Worm (Caenorhabditis elegans) whole organism, late embryonic: Measurements from ENCODE around the gene mdt-6.

ENCODE experiments used
- F13H6.1 ChIP-seq: sonication (generic microtip); optimal IDR thresholded peaks from 2 replicates; lab custom pipeline; 2016; ENCODE audit warnings: missing genetic modification characterization, missing compliant biosample characterization
- ahr-1 ChIP-seq: sonication (generic microtip); optimal IDR thresholded peaks from 2 replicates; lab custom pipeline; 2016; ENCODE audit warnings: missing genetic modification characterization, missing compliant biosample characterization
- ceh-14 ChIP-seq: sonication (generic microtip); optimal IDR thresholded peaks from 2 replicates; lab custom pipeline; 2016; ENCODE audit warnings: missing genotype, missing genetic modification characterization, missing compliant biosample characterization
- elt-4 ChIP-seq: sonication (generic microtip); optimal IDR thresholded peaks from 2 replicates; lab custom pipeline; 2016; ENCODE audit warnings: missing genetic modification characterization, missing compliant biosample characterization
- nhr-11 ChIP-seq: fragments of 150-350 bp; optimal IDR thresholded peaks from 2 replicates; lab custom pipeline; 2014; ENCODE audit warnings: missing biosample characterization, missing genetic modification characterization
- odd-2 ChIP-seq: sonication (generic microtip); optimal IDR thresholded peaks from 2 replicates; lab custom pipeline; 2017; ENCODE audit warnings: antibody characterized with exemption, mild to moderate bottlenecking, missing genetic modification characterization, missing compliant biosample characterization
- pha-4 ChIP-seq: fragments of 150-350 bp; optimal IDR thresholded peaks from 2 replicates; lab custom pipeline; 2018; ENCODE audit warnings: missing biosample characterization, missing genetic modification reagents, missing genetic modification characterization

DNA sequence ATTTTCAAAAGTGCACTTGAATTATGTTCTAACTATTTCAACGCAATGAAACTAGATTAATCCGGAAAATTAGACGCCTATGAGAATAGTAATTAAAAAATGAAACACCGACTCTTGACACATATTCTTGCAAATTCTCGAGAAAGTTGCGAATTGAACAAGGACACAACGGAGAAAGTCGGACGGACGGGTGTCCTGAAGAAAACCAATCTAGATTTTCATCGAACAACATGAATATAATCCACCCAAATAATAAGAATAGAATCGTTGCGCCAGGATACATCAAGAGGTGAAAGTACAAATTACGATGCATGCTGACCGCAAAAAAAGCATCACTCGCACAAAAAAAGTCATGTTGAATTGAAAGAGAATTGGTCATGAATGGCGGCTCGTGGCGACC is 9.4 kb upstream of the mdt-6 start:
- TF ChIP-seq ahr-1 (no peak), nhr-11 (tag; lab: Kevin White, UChicago) (no peak), ceh-14 (tag; lab: Kevin White, UChicago) (no peak), pha-4 (tag; lab: Kevin White, UChicago) (no peak), elt-4 (tag; lab: Kevin White, UChicago) (no peak), F13H6.1 (no peak), odd-2 (tag; lab: Kevin White, UChicago) (no peak)
